Worm (Caenorhabditis elegans): Measurements from ENCODE around the gene C30B5.17.

DNA sequence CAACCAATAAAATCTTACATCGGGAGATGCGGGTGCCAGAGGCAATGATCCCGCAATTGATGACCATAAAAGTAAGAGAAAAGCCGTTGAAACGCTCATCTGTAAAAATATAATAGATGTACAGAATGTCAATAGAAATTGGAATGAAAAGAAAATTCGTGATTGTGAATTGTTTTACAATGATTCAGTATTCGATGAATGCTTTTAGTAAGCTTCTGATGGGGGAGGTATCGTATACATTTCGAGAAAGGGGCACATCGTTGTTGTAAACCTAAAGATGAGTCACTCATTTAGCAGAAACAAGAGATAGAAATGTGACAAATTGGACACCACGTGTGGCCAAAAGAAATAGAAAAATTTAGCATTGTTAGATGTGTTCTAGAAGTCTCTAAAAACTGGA, 19.7 kb upstream of the C30B5.17 start, which contains the start of gene C30B5.6:
- no peak for TF ChIP-seq nhr-179 (tag; optimal IDR thresholded peaks at IDR 0.05)
- TF ChIP-seq efl-1 (GFP tag; optimal IDR thresholded peaks at IDR 0.05), result no peak
- TF ChIP-seq nhr-90 (tag; optimal IDR thresholded peaks at IDR 0.05), result no peak
- TF ChIP-seq lsl-1 (GFP tag; optimal IDR thresholded peaks at IDR 0.05), result no peak
- no peak for TF ChIP-seq nhr-27 (tag; optimal IDR thresholded peaks at IDR 0.05)
- TF ChIP-seq chd-7 (tag; optimal IDR thresholded peaks at IDR 0.05), result no peak
- no peak for TF ChIP-seq K11D2.4 (GFP tag; IDR thresholded peaks at IDR 0.05)

All from whole organism, young adult.